Fruit fly (Drosophila melanogaster) whole organism, prepupa: ENCODE data around the gene Npc2d.

Experiments
- Blimp-1 ChIP-seq: fragments of 200-800 bp; sonication (Bioruptor generic); optimal IDR thresholded peaks from 3 replicates; lab custom pipeline; 2017; ENCODE audit warnings: missing biosample characterization, missing genetic modification characterization, mild to moderate bottlenecking, moderate library complexity, missing genetic modification reagents
- CG10631 ChIP-seq: fragments of 200-800 bp; sonication (Bioruptor generic); optimal IDR thresholded peaks from 2 replicates; lab custom pipeline; 2016; ENCODE audit warnings: missing biosample characterization, missing genetic modification characterization
- CG10669 ChIP-seq: fragments of 200-800 bp; sonication (Bioruptor generic); optimal IDR thresholded peaks from 3 replicates; lab custom pipeline; 2018; ENCODE audit warnings: missing biosample characterization, mild to moderate bottlenecking, missing genetic modification characterization, moderate library complexity
- CG11294 ChIP-seq: fragments of 200-800 bp; sonication (Bioruptor generic); IDR thresholded peaks from 2 replicates; pipeline ENCODE4 v1.3.6; 2022; ENCODE audit warnings: missing biosample characterization, missing genetic modification characterization
- CG15336 ChIP-seq: fragments of 200-800 bp; sonication (Bioruptor generic); IDR thresholded peaks from 2 replicates; pipeline ENCODE4 v1.3.6; 2022; ENCODE audit warnings: missing biosample characterization, missing genetic modification characterization
- CG1621 ChIP-seq: fragments of 200-800 bp; sonication (Bioruptor generic); optimal IDR thresholded peaks from 3 replicates; lab custom pipeline; 2018; ENCODE audit warnings: missing biosample characterization, mild to moderate bottlenecking, missing genetic modification characterization
- CG3032 ChIP-seq: fragments of 200-800 bp; optimal IDR thresholded peaks from 2 replicates; lab custom pipeline; 2019; ENCODE audit warnings: missing biosample characterization, mild to moderate bottlenecking, missing genetic modification characterization, moderate library complexity
- CG31627 ChIP-seq: fragments of 200-800 bp; sonication (Bioruptor generic); optimal IDR thresholded peaks from 3 replicates; lab custom pipeline; 2016; ENCODE audit warnings: missing biosample characterization, missing genetic modification characterization
- CG32006 ChIP-seq: fragments of 200-800 bp; sonication (Bioruptor generic); optimal IDR thresholded peaks from 3 replicates; lab custom pipeline; 2017; ENCODE audit warnings: missing biosample characterization, mild to moderate bottlenecking, missing genetic modification characterization
- CG34406 ChIP-seq: fragments of 200-800 bp; sonication (Bioruptor generic); optimal IDR thresholded peaks from 3 replicates; lab custom pipeline; 2016; ENCODE audit warnings: missing biosample characterization, missing genetic modification characterization
- CG3919 ChIP-seq: fragments of 200-800 bp; sonication (Bioruptor generic); optimal IDR thresholded peaks from 3 replicates; lab custom pipeline; 2016; ENCODE audit warnings: missing biosample characterization, missing genetic modification characterization
- CG6163 ChIP-seq: fragments of 200-800 bp; sonication (Bioruptor generic); IDR thresholded peaks from 3 replicates; pipeline ENCODE4 v1.3.6; 2022; ENCODE audit warnings: missing biosample characterization, missing genetic modification characterization
- CG6276 ChIP-seq: fragments of 200-800 bp; sonication (Bioruptor generic); optimal IDR thresholded peaks from 2 replicates; lab custom pipeline; 2017; ENCODE audit warnings: missing biosample characterization, mild to moderate bottlenecking, missing genetic modification characterization
- CG6792 ChIP-seq: fragments of 200-800 bp; sonication (Bioruptor generic); optimal IDR thresholded peaks from 3 replicates; lab custom pipeline; 2016; ENCODE audit warnings: missing biosample characterization, missing genetic modification characterization
- CG6808 ChIP-seq: fragments of 200-800 bp; sonication (Bioruptor generic); optimal IDR thresholded peaks from 3 replicates; lab custom pipeline; 2017; ENCODE audit warnings: missing biosample characterization, missing genetic modification characterization, mild to moderate bottlenecking, moderate library complexity, missing genetic modification reagents
- CG6854 ChIP-seq: fragments of 200-800 bp; sonication (Bioruptor generic); optimal IDR thresholded peaks from 2 replicates; lab custom pipeline; 2017; ENCODE audit warnings: missing biosample characterization, mild to moderate bottlenecking, missing genetic modification characterization
- CG8319 ChIP-seq: fragments of 200-800 bp; sonication (Bioruptor generic); optimal IDR thresholded peaks from 3 replicates; lab custom pipeline; 2016; ENCODE audit warnings: missing biosample characterization, missing genetic modification characterization
- CG8632 ChIP-seq: fragments of 200-800 bp; sonication (Bioruptor generic); optimal IDR thresholded peaks from 3 replicates; lab custom pipeline; 2016; ENCODE audit warnings: missing biosample characterization, missing genetic modification characterization
- Eip78C ChIP-seq: fragments of 200-800 bp; sonication (Bioruptor generic); peaks from one replicate; lab custom pipeline; 2016; ENCODE audit warnings: missing biosample characterization, missing genetic modification characterization
- Eip93F ChIP-seq: fragments of 200-800 bp; sonication (Bioruptor generic); optimal IDR thresholded peaks from 2 replicates; lab custom pipeline; 2016; ENCODE audit warnings: missing biosample characterization, mild to moderate bottlenecking, missing genetic modification characterization
- Ets21C ChIP-seq: fragments of 200-800 bp; sonication (Bioruptor generic); optimal IDR thresholded peaks from 3 replicates; lab custom pipeline; 2016; ENCODE audit warnings: missing biosample characterization, missing genetic modification characterization
- Ets96B ChIP-seq: fragments of 200-800 bp; optimal IDR thresholded peaks from 2 replicates; lab custom pipeline; 2019; ENCODE audit warnings: missing biosample characterization, mild to moderate bottlenecking, missing genetic modification characterization, moderate library complexity
- Gug ChIP-seq: fragments of 200-800 bp; sonication (Bioruptor generic); IDR thresholded peaks from 2 replicates; pipeline ENCODE4 v1.3.6; 2022; ENCODE audit warnings: missing biosample characterization, missing genetic modification characterization
- Hr39 ChIP-seq: fragments of 200-800 bp; sonication (Bioruptor generic); optimal IDR thresholded peaks from 2 replicates; lab custom pipeline; 2016; ENCODE audit warnings: missing biosample characterization, missing genetic modification characterization
- Hr4 ChIP-seq: fragments of 200-800 bp; sonication (Bioruptor generic); optimal IDR thresholded peaks from 3 replicates; lab custom pipeline; 2016; ENCODE audit warnings: missing biosample characterization, missing genetic modification characterization
- Lpt ChIP-seq: fragments of 200-800 bp; sonication (Bioruptor generic); optimal IDR thresholded peaks from 3 replicates; lab custom pipeline; 2016; ENCODE audit warnings: missing biosample characterization, missing genetic modification characterization
- Met ChIP-seq: fragments of 200-800 bp; sonication (Bioruptor generic); optimal IDR thresholded peaks from 3 replicates; lab custom pipeline; 2016; ENCODE audit warnings: missing biosample characterization, missing genetic modification characterization
- Smox ChIP-seq: fragments of 200-800 bp; sonication (Bioruptor generic); optimal IDR thresholded peaks from 3 replicates; lab custom pipeline; 2016; ENCODE audit warnings: missing biosample characterization, missing genetic modification characterization
- Sox102F ChIP-seq: fragments of 200-800 bp; sonication (Bioruptor generic); optimal IDR thresholded peaks from 2 replicates; lab custom pipeline; 2016; ENCODE audit warnings: missing biosample characterization, mild to moderate bottlenecking, missing genetic modification characterization
- Sox14 ChIP-seq: fragments of 200-800 bp; sonication (Bioruptor generic); optimal IDR thresholded peaks from 3 replicates; lab custom pipeline; 2016; ENCODE audit warnings: missing biosample characterization, missing genetic modification characterization
- Sox15 ChIP-seq: fragments of 200-800 bp; sonication (Bioruptor generic); optimal IDR thresholded peaks from 3 replicates; lab custom pipeline; 2016; ENCODE audit warnings: missing biosample characterization, missing genetic modification characterization
- achi ChIP-seq: fragments of 200-800 bp; sonication (Bioruptor generic); optimal IDR thresholded peaks from 3 replicates; lab custom pipeline; 2016; ENCODE audit warnings: missing biosample characterization, missing genetic modification characterization
- acj6 ChIP-seq: fragments of 200-800 bp; sonication (Bioruptor generic); optimal IDR thresholded peaks from 3 replicates; lab custom pipeline; 2016; ENCODE audit warnings: missing biosample characterization, missing genetic modification characterization
- cyc ChIP-seq: fragments of 200-800 bp; sonication (Bioruptor generic); optimal IDR thresholded peaks from 3 replicates; lab custom pipeline; 2016; ENCODE audit warnings: missing biosample characterization, missing genetic modification characterization
- dsx ChIP-seq: fragments of 200-800 bp; optimal IDR thresholded peaks from 3 replicates; lab custom pipeline; 2019; ENCODE audit warnings: missing biosample characterization, mild to moderate bottlenecking, missing genetic modification characterization, moderate library complexity; ENCODE audit not compliant: poor library complexity, severe bottlenecking
- eg ChIP-seq: fragments of 200-800 bp; sonication (Bioruptor generic); IDR thresholded peaks from 3 replicates; pipeline ENCODE4 v1.3.6; 2022; ENCODE audit warnings: missing biosample characterization, missing genetic modification characterization
- esn ChIP-seq: fragments of 200-800 bp; sonication (Bioruptor generic); optimal IDR thresholded peaks from 2 replicates; lab custom pipeline; 2016; ENCODE audit warnings: missing biosample characterization, mild to moderate bottlenecking, missing genetic modification characterization, moderate library complexity
- fd59A ChIP-seq: fragments of 200-800 bp; sonication (Bioruptor generic); optimal IDR thresholded peaks from 2 replicates; lab custom pipeline; 2017; ENCODE audit warnings: missing biosample characterization, mild to moderate bottlenecking, missing genetic modification characterization, missing genetic modification reagents
- fd85E ChIP-seq: fragments of 200-800 bp; sonication (Bioruptor generic); optimal IDR thresholded peaks from 3 replicates; lab custom pipeline; 2016; ENCODE audit warnings: missing biosample characterization, missing genetic modification characterization
- fkh ChIP-seq: fragments of 200-800 bp; sonication (Bioruptor generic); optimal IDR thresholded peaks from 3 replicates; lab custom pipeline; 2017; ENCODE audit warnings: missing biosample characterization, mild to moderate bottlenecking, missing genetic modification characterization, moderate library complexity
- lz ChIP-seq: fragments of 200-800 bp; sonication (Bioruptor generic); optimal IDR thresholded peaks from 3 replicates; lab custom pipeline; 2016; ENCODE audit warnings: missing biosample characterization, missing genetic modification characterization
- net ChIP-seq: fragments of 200-800 bp; sonication (Bioruptor generic); optimal IDR thresholded peaks from 3 replicates; lab custom pipeline; 2016; ENCODE audit warnings: missing biosample characterization, missing genetic modification characterization
- pdm3 ChIP-seq: fragments of 200-800 bp; sonication (Bioruptor generic); optimal IDR thresholded peaks from 3 replicates; lab custom pipeline; 2016; ENCODE audit warnings: missing biosample characterization, missing genetic modification characterization
- svp ChIP-seq: fragments of 200-800 bp; sonication (Bioruptor generic); peaks from one replicate; lab custom pipeline; 2016; ENCODE audit warnings: missing biosample characterization, missing genetic modification characterization
- topi ChIP-seq: fragments of 200-800 bp; sonication (Bioruptor generic); optimal IDR thresholded peaks from 3 replicates; lab custom pipeline; 2016; ENCODE audit warnings: missing biosample characterization, missing genetic modification characterization
- vri ChIP-seq: fragments of 200-800 bp; sonication (Bioruptor generic); optimal IDR thresholded peaks from 3 replicates; lab custom pipeline; 2016; ENCODE audit warnings: missing biosample characterization, mild to moderate bottlenecking, missing genetic modification characterization

Gene Npc2d

dm6 chr3R:10048842-10049527 lies 6.9 kb downstream of the Npc2d start, which contains the start of gene ohgt:
Gene ohgt, plus strand, starts transcription at chr3R:10049199.
- no peak for TF ChIP-seq svp (GFP tag; lab: Kevin White, UChicago)
- TF ChIP-seq Sox14, result peak; percentile 73
- no peak for TF ChIP-seq CG8319 (GFP tag; lab: Kevin White, UChicago)
- no peak for TF ChIP-seq eg
- no peak for TF ChIP-seq CG6276 (GFP tag; lab: Kevin White, UChicago)
- peak; percentile 26 for TF ChIP-seq CG31627 (GFP tag; lab: Kevin White, UChicago)
- no peak for TF ChIP-seq Sox15 (GFP tag; lab: Kevin White, UChicago)
- TF ChIP-seq CG32006, result no peak
- no peak for TF ChIP-seq Gug (GFP tag; lab: Robert Waterston, UW)
- no peak for TF ChIP-seq fd85E (GFP tag; lab: Kevin White, UChicago)
- no peak for TF ChIP-seq Eip93F (GFP tag; lab: Kevin White, UChicago)
- TF ChIP-seq CG6163 (GFP tag; lab: Robert Waterston, UW), result no peak
- no peak for TF ChIP-seq Blimp-1 (GFP tag; lab: Kevin White, UChicago)
- TF ChIP-seq pdm3 (GFP tag; lab: Kevin White, UChicago), result no peak
- TF ChIP-seq Met (GFP tag; lab: Kevin White, UChicago), result no peak
- no peak for TF ChIP-seq CG3919
- peak; percentile 31 for TF ChIP-seq CG10631 (GFP tag; lab: Kevin White, UChicago)
- peak; percentile 29 for TF ChIP-seq topi (GFP tag; lab: Kevin White, UChicago)
- no peak for TF ChIP-seq CG8632
- TF ChIP-seq CG1621 (tag; lab: Kevin White, UChicago), result no peak
- no peak for TF ChIP-seq Ets96B
- peak; percentile 98 for TF ChIP-seq CG6808 (GFP tag; lab: Kevin White, UChicago)
- peak; percentile 41 for TF ChIP-seq achi
- TF ChIP-seq esn, result peak; percentile 49
- peak; percentile 21 for TF ChIP-seq dsx
- peak; percentile 33 for TF ChIP-seq CG34406
- TF ChIP-seq Hr39, result peak; percentile 41
- 0 out of 2 replicates have a peak, but pooled peaks have one; percentile 38 for TF ChIP-seq CG15336 (GFP tag; lab: Robert Waterston, UW)
- TF ChIP-seq fd59A (GFP tag; lab: Kevin White, UChicago), result peak; percentile 3
- peak; percentile 32 for TF ChIP-seq cyc (GFP tag; lab: Kevin White, UChicago)
- no peak for TF ChIP-seq CG6854 (GFP tag; lab: Kevin White, UChicago)
- no peak for TF ChIP-seq CG11294
- TF ChIP-seq Ets21C, result no peak
- TF ChIP-seq fkh (GFP tag; lab: Kevin White, UChicago), result peak; percentile 24
- peak; percentile 43 for TF ChIP-seq acj6
- no peak for TF ChIP-seq Smox
- TF ChIP-seq net (GFP tag; lab: Kevin White, UChicago), result no peak
- TF ChIP-seq Hr4 (GFP tag; lab: Kevin White, UChicago), result peak; percentile 59
- no peak for TF ChIP-seq vri
- no peak for TF ChIP-seq CG6792 (GFP tag; lab: Kevin White, UChicago)
- TF ChIP-seq Eip78C (GFP tag; lab: Kevin White, UChicago), result peak; percentile 84
- no peak for TF ChIP-seq Sox102F (GFP tag; lab: Kevin White, UChicago)
- TF ChIP-seq CG10669 (GFP tag; lab: Kevin White, UChicago), result peak; percentile 33
- no peak for TF ChIP-seq Lpt (GFP tag; lab: Kevin White, UChicago)
- peak; percentile 25 for TF ChIP-seq lz
- TF ChIP-seq CG3032 (tag; lab: Kevin White, UChicago), result peak; percentile 44
- TF ChIP-seq, all 60 proteins: peak for 20
